Fruit fly (Drosophila melanogaster): ENCODE data around the gene CG14252.

CG14252 gene

DNA sequence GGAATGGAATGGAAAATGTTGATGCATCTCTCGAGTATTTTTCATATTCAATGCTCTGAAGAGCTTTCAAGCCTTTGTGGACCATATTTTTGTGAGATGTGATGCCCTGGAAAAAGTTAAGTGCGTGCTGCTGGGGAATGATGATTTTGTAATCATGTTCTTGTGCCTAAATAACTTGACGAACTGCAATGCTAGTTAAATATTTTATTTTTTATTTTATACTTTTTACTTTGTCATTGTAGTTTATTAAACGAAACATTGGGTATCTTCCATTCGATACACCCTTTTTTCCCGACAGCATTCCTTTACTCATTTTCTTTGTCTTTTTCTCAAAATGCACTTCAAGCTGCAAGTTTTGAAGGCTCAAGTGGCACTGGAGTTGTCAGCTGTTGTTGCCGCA lies 45.4 kb upstream of the CG14252 start (continued):
- TF ChIP-seq CG11294 (GFP tag; IDR thresholded peaks at IDR 0.05) (0 out of 2 replicates have a peak, but pooled peaks have one; percentile 20), CG7368 (GFP tag; optimal IDR thresholded peaks at IDR 0.05) (peak; percentile 13), svp (GFP tag) (no peak), dsx (GFP tag; optimal IDR thresholded peaks at IDR 0.05; ENCODE audit: poor library complexity, severe bottlenecking) (no peak), CG3032 (tag; optimal IDR thresholded peaks at IDR 0.05) (no peak), CG16779 (tag; optimal IDR thresholded peaks at IDR 0.05) (no peak), spab (GFP tag; optimal IDR thresholded peaks at IDR 0.05) (no peak)

DNA sequence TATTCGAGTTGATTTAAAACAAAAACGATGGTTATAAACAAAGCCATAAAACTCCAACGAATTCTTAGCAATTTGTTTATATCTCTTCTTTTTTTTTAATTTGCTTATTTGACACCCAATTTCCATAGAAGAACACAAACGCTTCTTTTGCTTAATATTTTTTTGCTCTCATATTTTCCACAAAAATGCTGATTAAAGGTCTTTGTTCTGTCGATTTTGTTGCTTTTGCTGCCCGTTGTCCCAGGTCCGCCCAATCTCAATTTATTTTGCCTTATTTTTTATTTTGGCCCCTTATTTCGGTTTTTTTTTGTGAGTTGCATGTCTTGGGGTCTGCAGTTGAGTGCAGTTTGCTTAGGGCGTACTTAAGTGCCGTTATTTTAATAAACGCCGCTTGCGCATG lies 39.3 kb upstream of the CG14252 start:
- TF ChIP-seq Eip93F (GFP tag; optimal IDR thresholded peaks at IDR 0.05): no peak
- peak; percentile 60 for TF ChIP-seq CG6854 (GFP tag; optimal IDR thresholded peaks at IDR 0.05)
- TF ChIP-seq Lpt (GFP tag; optimal IDR thresholded peaks at IDR 0.05): no peak
- TF ChIP-seq CG1621 (tag; optimal IDR thresholded peaks at IDR 0.05): no peak
- TF ChIP-seq CG34406 (GFP tag; optimal IDR thresholded peaks at IDR 0.05): no peak

DNA sequence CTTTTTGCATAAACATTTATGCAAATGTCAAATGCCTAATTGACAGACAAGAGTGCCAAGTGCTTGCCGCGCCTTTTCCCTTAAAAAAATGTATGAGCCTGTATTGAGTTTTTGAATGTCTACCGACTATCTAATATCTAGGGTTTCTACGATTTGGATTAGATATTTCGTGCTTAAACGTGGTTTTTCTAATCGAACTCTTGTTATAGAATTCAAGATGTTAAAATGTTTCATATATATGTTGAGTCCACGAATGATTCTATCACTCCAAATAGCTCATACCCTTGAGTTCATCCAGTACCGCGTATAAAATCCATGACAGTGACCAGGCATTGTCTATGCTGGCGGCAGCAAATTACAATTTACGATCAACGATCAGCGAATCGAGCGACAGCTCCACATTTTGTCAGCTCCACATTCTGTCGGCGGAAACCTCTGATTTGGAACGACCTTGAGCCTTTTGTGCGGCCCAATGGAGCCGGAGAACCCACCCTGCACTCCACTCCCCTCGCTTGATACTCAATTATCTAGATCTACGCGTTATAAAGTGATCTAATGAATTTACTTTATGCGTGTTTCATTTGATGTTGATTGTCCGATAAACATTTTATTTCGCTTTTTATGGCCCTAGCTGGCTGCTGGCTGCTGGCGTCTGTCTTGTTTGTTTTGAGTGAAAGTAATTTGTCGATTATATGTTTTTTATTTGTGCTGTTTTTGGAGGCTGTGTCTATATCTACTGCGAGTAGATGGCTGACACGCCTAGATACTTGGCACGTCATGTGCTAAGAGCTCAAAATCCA lies 38.4 kb upstream of the CG14252 start:
- TF ChIP-seq CG8319 (GFP tag; optimal IDR thresholded peaks at IDR 0.05) (no peak), CG15336 (GFP tag; IDR thresholded peaks at IDR 0.05) (0 out of 2 replicates have a peak, but pooled peaks have one; percentile 27), CG6163 (GFP tag; IDR thresholded peaks at IDR 0.05) (peak; percentile 22; the same call in 1 of the 3 replicates)

DNA sequence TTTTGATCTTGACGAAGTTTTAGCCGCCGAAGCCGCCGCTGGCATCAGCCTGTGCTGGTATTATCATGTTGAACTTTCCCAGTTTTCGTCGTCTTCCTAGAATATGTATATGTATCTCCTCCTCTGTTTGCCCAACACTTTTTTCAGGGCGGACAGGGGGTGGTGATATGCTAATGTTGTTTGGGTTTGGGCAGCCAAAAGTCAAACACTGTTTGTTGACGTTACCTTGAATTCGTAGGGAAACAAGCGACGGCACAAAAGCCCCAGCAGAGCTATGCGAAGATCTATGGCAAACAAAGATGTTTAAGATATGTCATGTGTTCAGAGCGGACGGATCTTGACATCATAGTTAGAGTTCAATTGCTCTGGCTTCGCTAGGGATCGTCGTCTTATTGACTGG lies 36.6 kb upstream of the CG14252 start:
- no peak for TF ChIP-seq CG6854 (GFP tag; optimal IDR thresholded peaks at IDR 0.05)
- TF ChIP-seq fkh (GFP tag; optimal IDR thresholded peaks at IDR 0.05): peak; percentile 84

DNA sequence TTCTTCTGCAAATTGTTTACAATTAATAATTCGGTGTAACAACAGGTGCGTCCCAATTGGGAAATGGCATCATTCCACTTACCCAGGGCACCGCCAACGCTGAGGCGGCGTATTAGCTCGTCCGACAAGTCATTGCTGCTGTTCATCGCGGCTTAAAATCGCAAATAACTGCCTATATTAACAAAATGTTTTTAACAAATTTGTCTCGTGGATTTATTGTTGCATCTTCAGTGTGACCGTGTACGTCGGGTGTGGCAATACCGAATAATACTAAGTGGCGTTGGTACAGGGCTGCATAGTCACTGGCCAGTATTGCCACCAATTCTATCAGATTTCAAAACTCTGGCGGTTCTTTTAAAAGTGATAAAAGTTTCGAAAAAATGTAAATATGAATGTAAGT lies 32.7 kb upstream of the CG14252 start, which contains the start of gene Ets97D:
Gene Ets97D, minus strand, starts transcription at position 272 of the 400 bp plus-strand sequence.
- TF ChIP-seq Ets96B (tag; optimal IDR thresholded peaks at IDR 0.05) (no peak), CG32006 (GFP tag; optimal IDR thresholded peaks at IDR 0.05) (no peak), CG8319 (GFP tag; optimal IDR thresholded peaks at IDR 0.05) (no peak), net (GFP tag; optimal IDR thresholded peaks at IDR 0.05) (no peak), Eip78C (GFP tag) (peak; percentile 42), dac (GFP tag; optimal IDR thresholded peaks at IDR 0.05) (no peak), Hr38 (GFP tag; optimal IDR thresholded peaks at IDR 0.05) (no peak), Gug (GFP tag; IDR thresholded peaks at IDR 0.05) (no peak), Sox14 (GFP tag; optimal IDR thresholded peaks at IDR 0.05) (peak; percentile 8), spab (GFP tag; optimal IDR thresholded peaks at IDR 0.05) (no peak), dsx (GFP tag; optimal IDR thresholded peaks at IDR 0.05; ENCODE audit: poor library complexity, severe bottlenecking) (peak; percentile 33), fkh (GFP tag; optimal IDR thresholded peaks at IDR 0.05) (peak; percentile 83)

DNA sequence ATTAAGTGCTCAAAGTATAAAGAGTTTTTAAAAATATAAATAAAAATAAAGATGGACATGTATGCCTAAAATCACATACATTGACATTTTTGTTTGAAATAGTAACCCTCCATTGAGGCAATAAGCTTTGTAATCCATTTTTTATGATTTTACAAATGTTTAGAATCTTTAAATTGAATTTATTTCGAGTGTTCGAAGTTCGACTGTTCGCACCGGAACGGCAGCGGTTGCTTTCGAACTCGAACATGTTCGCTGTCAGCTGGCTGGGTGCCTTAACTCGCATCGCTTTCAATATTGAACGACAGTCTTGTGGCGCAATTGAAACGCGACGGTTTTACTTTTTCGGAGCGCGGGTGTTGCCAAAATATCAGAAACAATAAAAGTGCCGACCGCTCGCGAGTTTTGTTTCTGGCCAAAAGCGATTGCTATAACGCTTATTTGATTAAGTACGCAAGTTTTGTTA lies 29.8 kb upstream of the CG14252 start, which contains the start of gene CG46339:
Gene CG46339, plus strand, starts transcription at position 299 of the 463 bp plus-strand sequence.
- TF ChIP-seq Met (GFP tag; optimal IDR thresholded peaks at IDR 0.05): no peak
- peak; percentile 58 for TF ChIP-seq CG3919 (GFP tag; optimal IDR thresholded peaks at IDR 0.05)
- TF ChIP-seq Sox102F (GFP tag; optimal IDR thresholded peaks at IDR 0.05): peak; percentile 53
- TF ChIP-seq esn (GFP tag; optimal IDR thresholded peaks at IDR 0.05): peak; percentile 57
- peak; percentile 74 for TF ChIP-seq fkh (GFP tag; optimal IDR thresholded peaks at IDR 0.05)
- peak; percentile 58; the same call in 1 of the 2 replicates for TF ChIP-seq CG15336 (GFP tag; IDR thresholded peaks at IDR 0.05)
- TF ChIP-seq Lpt (GFP tag; optimal IDR thresholded peaks at IDR 0.05): peak; percentile 14
- TF ChIP-seq CG9139 (GFP tag; optimal IDR thresholded peaks at IDR 0.05): peak; percentile 31
- peak; percentile 8 for TF ChIP-seq OdsH (GFP tag; optimal IDR thresholded peaks at IDR 0.05)
- peak; percentile 13 for TF ChIP-seq Sox14 (GFP tag; optimal IDR thresholded peaks at IDR 0.05)
- TF ChIP-seq net (GFP tag; optimal IDR thresholded peaks at IDR 0.05): peak; percentile 54
- no peak for TF ChIP-seq dac (GFP tag; optimal IDR thresholded peaks at IDR 0.05)
- no peak for TF ChIP-seq CG11294 (GFP tag; IDR thresholded peaks at IDR 0.05)
- no peak for TF ChIP-seq acj6 (GFP tag; optimal IDR thresholded peaks at IDR 0.05)
- TF ChIP-seq CG6163 (GFP tag; IDR thresholded peaks at IDR 0.05): peak; percentile 55; the same call in 2 of the 3 replicates
- TF ChIP-seq CG1621 (tag; optimal IDR thresholded peaks at IDR 0.05): peak; percentile 15
- no peak for TF ChIP-seq Eip75B (GFP tag; optimal IDR thresholded peaks at IDR 0.05)
- no peak for TF ChIP-seq CG8632 (GFP tag; optimal IDR thresholded peaks at IDR 0.05)
- no peak for TF ChIP-seq CG31627 (GFP tag; optimal IDR thresholded peaks at IDR 0.05)
- peak; percentile 73 for TF ChIP-seq eg (GFP tag; IDR thresholded peaks at IDR 0.05)
- no peak for TF ChIP-seq fd59A (GFP tag; optimal IDR thresholded peaks at IDR 0.05)
- peak; percentile 63 for TF ChIP-seq Ets96B (tag; optimal IDR thresholded peaks at IDR 0.05)
- TF ChIP-seq fd85E (GFP tag; optimal IDR thresholded peaks at IDR 0.05): no peak
- no peak for TF ChIP-seq Ets21C (GFP tag; optimal IDR thresholded peaks at IDR 0.05)
- TF ChIP-seq CG10669 (GFP tag; optimal IDR thresholded peaks at IDR 0.05): peak; percentile 25
- TF ChIP-seq CG6854 (GFP tag; optimal IDR thresholded peaks at IDR 0.05): peak; percentile 80

All from whole organism, prepupa.